Fruit fly (Drosophila melanogaster) Kc167 (cell line): ENCODE results near the gene MFS10.
"Not testable (repeated sequence)": the region's sequence is repeated elsewhere in the genome, so short reads cannot be mapped to it uniquely, and the experiment has no call there.

ENCODE experiments used
- Myc ChIP-seq: fragments of >200 bp; optimal IDR thresholded peaks from 2 replicates; lab custom pipeline; 2017; ENCODE audit warnings: missing external identifiers
- Sin3A ChIP-seq: fragments of >200 bp; optimal IDR thresholded peaks from 2 replicates; lab custom pipeline; 2018; ENCODE audit warnings: missing external identifiers
- h ChIP-seq: fragments of >200 bp; optimal IDR thresholded peaks from 3 replicates; lab custom pipeline; 2018; ENCODE audit warnings: missing external identifiers
- insv ChIP-seq: fragments of >200 bp; optimal IDR thresholded peaks from 3 replicates; lab custom pipeline; 2018; ENCODE audit warnings: missing external identifiers
- psq ChIP-seq: fragments of >200 bp; optimal IDR thresholded peaks from 2 replicates; lab custom pipeline; 2017; ENCODE audit warnings: missing external identifiers
- ttk ChIP-seq: sonication (Bioruptor generic); optimal IDR thresholded peaks from 2 replicates; lab custom pipeline; 2017; ENCODE audit warnings: missing external identifiers

MFS10 gene

DNA sequence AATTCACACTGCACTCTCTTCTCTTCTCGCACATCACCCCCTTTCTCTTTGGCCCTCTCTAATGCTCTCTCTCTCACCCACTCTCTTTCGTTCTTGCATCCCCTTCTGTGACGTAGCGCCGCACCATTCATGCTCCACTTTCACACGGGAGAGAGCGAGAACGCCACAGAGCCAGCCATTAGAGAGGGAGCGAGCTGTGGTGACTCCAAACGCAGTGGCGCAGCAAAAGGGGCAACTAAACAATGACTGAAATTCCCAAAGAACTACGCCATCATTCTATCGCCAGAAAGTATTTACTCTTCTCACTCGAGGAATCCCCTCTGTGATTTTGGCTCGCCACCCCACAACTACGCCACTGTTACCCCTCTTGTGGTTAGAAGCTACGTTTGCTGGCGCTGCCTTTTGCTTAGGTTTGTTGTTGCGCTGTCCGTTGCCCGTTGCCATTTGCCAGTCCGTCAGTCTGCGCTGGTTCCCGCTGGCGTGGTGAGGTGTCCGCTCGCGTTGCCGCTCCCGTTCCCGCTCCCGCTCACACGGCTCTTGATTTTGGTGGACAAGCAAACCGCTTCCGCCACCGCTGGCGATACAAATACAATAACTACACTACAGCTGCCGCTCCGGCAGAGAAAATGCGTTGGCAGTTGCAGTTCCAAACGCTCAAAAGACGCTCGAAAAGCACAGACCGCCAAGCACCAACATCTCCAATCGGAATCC is 2.4 kb downstream of the MFS10 start:
- TF ChIP-seq h (no peak), Sin3A (no peak), insv (lab: Kevin White, UChicago) (no peak), psq (lab: Kevin White, UChicago) (no peak), ttk (no peak), Myc (lab: Kevin White, UChicago) (no peak)

DNA sequence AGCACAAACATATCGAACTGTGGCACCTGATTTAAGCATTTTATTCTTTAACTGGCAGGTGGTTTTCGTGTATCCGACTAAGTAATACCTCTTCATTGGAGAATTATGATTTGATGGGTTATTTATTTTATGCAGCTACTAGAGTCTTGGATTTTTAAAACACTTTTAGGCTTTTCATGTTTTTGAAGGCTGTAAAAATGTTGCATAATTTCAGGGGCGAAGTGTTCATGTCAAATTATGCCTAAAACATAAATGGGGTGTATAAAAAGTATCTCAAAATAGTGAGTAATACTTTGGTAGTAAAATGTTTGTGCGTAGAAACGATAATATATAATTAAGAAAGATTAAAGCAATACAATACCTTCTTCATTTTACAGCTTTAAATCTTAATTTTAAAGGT is 6.0 kb downstream of the MFS10 start:
- TF ChIP-seq h = no peak
- TF ChIP-seq Sin3A = no peak
- TF ChIP-seq psq (lab: Kevin White, UChicago) = no peak
- no peak for TF ChIP-seq insv (lab: Kevin White, UChicago)
- no peak for TF ChIP-seq ttk
- no peak for TF ChIP-seq Myc (lab: Kevin White, UChicago)

- TF ChIP-seq ttk = no peak
- no peak for TF ChIP-seq psq (lab: Kevin White, UChicago)
- TF ChIP-seq insv (lab: Kevin White, UChicago) = no peak
- no peak for TF ChIP-seq Myc (lab: Kevin White, UChicago)
- TF ChIP-seq Sin3A = no peak
- no peak for TF ChIP-seq h
These were observed 6.9 kb downstream of the MFS10 start for dm6 chrX:13135702-13136101.

DNA sequence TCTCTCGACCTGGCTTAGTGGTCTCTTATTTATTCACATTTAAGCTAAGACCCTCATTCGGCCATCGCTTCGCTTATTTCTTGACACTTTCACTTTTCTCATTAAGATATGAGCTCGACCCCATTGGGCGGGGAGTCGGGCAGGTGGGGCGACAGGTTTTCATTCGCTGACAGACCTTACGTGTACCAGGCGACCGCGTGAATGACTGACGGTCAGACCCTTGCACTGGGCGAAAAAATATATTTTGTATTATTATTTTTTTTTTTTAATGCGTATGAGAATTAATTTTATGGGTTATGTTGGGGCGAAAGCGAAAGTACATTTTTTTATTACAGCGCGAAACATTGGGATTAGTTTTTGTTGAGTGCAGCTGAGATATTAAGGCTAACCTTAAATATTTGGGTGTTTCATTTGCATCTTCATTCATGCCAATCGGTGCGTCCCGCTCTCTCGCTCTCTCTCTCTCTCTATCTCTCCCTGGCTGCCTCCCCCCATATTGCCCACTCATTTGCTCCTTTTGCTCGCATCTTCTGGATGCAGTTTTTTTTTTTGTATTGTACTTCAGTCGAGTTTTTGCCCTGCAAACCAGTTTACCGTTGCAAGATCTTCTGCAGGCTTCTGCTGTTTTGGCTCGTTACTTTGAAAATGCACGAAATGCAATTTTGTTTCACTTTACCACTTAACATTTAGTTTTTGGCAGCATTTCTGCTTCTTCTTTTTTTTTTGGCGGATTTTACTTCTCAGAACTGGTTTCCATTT is 8.3 kb downstream of the MFS10 start:
- TF ChIP-seq ttk (no peak), h (no peak), psq (lab: Kevin White, UChicago) (no peak), Sin3A (no peak), Myc (lab: Kevin White, UChicago) (no peak), insv (lab: Kevin White, UChicago) (no peak)

DNA sequence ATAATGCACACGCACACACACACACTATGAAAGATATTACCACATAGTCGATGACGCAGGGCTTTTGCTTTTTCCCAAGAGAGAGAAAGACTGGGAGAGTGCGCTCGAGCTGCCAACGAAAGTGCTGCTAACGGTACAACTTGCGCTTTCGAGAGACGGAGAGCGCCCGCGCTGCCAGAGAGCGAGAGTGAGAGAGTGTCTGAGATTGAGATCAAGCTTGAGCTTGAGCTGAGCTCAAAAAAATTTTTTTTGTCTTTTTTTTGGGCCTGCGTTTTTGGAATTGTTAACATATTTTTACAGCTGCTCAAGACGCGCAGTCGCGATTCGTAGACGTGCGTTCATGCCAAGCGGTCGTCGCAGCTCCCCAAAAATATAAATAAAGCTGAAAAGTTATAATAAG is 10.1 kb downstream of the MFS10 start, which contains the start of gene CG32645:
TSS of gene CG32645 (plus strand) at position 313 of the 400 bp plus-strand sequence.
- TF ChIP-seq insv (lab: Kevin White, UChicago) (no peak), ttk (no peak), psq (lab: Kevin White, UChicago) (no peak), Sin3A (no peak), h (no peak), Myc (lab: Kevin White, UChicago) (no peak)

DNA sequence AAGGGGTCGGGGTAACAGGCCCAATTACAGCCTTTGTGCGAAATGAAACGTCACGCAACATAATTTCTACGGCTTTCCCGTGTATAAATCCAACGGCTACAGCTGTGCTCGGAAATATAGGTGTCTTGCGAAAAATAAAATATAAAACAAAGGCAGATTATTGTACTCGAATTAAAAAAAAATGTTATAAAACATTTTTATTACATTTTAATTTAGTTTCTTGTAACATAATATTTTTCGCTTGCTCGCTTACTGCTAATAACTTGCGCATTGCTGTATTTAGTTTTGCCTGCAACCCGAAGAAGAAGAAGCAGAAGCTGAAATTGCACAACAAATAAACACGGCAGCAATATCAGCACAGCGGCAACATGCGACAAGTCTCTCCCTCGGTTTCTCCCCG is 14.3 kb downstream of the MFS10 start:
- no peak for TF ChIP-seq Myc (lab: Kevin White, UChicago)
- TF ChIP-seq ttk = no peak
- TF ChIP-seq psq (lab: Kevin White, UChicago) = no peak
- TF ChIP-seq insv (lab: Kevin White, UChicago) = no peak
- no peak for TF ChIP-seq Sin3A
- TF ChIP-seq h = no peak

DNA sequence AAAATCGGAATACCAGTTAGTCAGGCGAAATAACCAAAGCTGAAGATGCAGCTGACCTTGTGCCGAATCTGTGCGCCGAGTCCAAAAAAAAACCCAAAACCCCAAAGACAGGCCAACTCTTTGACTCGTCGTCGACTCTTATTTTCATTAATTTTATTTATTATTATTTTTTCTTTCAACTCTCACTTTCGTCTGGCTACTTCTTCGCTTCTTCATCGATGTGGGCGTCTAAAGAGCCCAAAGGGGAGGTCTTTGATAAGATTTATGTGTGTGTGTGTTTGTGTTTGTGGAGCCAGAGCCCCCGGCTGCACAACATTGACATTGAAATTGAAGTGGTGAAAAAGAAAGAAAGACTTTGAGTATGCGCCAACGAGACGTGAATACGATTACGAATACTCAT is 17.0 kb downstream of the MFS10 start:
- no peak for TF ChIP-seq Myc (lab: Kevin White, UChicago)
- no peak for TF ChIP-seq h

dm6 chrX:13149083-13149482 is 20.3 kb downstream of the MFS10 start:
- no peak for TF ChIP-seq ttk
- TF ChIP-seq h = no peak
- no peak for TF ChIP-seq Sin3A
- no peak for TF ChIP-seq insv (lab: Kevin White, UChicago)
- TF ChIP-seq Myc (lab: Kevin White, UChicago) = no peak
- no peak for TF ChIP-seq psq (lab: Kevin White, UChicago)

DNA sequence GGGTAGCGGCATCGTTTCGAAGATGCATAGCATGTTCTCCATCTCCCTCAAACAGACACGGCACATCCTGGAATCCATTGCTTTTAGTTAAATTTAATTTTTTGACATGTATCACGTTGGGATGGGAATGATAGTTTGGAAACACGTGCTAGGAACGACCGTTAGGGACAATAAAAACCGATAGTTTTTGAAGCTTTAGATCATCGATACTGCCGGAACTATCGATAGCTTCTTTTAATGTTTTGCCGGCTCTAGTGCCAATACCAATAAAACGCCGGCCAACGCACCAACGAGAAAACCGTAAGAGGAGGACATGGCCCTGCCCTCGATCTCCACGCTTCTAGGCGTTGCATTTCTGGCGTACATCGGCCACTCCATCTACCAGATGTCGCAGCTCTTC is 26.0 kb downstream of the MFS10 start, which contains the start of the genes CG4318 and CG4332:
TSS of gene CG4318 (minus strand) at position 142 of the 400 bp plus-strand sequence.
TSS of gene CG4332 (plus strand) at position 256 of the 400 bp plus-strand sequence.
- TF ChIP-seq psq (lab: Kevin White, UChicago) = no peak
- no peak for TF ChIP-seq Myc (lab: Kevin White, UChicago)
- no peak for TF ChIP-seq Sin3A
- TF ChIP-seq insv (lab: Kevin White, UChicago) = no peak
- TF ChIP-seq h = no peak
- no peak for TF ChIP-seq ttk

dm6 chrX:13159481-13159880 is 30.7 kb downstream of the MFS10 start, which contains the start of the genes Bap60 and CG12096:
Bap60 (minus strand) TSS chrX:13159508.
CG12096 (plus strand) TSS chrX:13159604.
- TF ChIP-seq Myc (lab: Kevin White, UChicago) = no peak
- no peak for TF ChIP-seq insv (lab: Kevin White, UChicago)
- TF ChIP-seq h = no peak
- TF ChIP-seq Sin3A = no peak
- TF ChIP-seq psq (lab: Kevin White, UChicago) = no peak
- no peak for TF ChIP-seq ttk

- TF ChIP-seq psq (lab: Kevin White, UChicago) (no peak), Sin3A (no peak), insv (lab: Kevin White, UChicago) (no peak), ttk (no peak), Myc (lab: Kevin White, UChicago) (no peak), h (no peak)
These were observed 44.0 kb downstream of the MFS10 start for dm6 chrX:13172865-13173264.

dm6 chrX:13177720-13178119 is 48.9 kb downstream of the MFS10 start, which contains the start of gene CG32640:
CG32640 (plus strand) TSS chrX:13178005.
- TF ChIP-seq Myc (lab: Kevin White, UChicago); Sin3A; ttk: not testable (repeated sequence)

- TF ChIP-seq Myc (lab: Kevin White, UChicago); ttk; psq (lab: Kevin White, UChicago): not testable (repeated sequence)
These were observed 55.4 kb downstream of the MFS10 start, which contains the start of gene CG32641 for dm6 chrX:13184178-13184577. CG32641 (plus strand) TSS chrX:13184478.
